Worm (Caenorhabditis elegans) whole organism, young adult: Measurements from ENCODE around the gene R10F2.5.

ENCODE experiments used
- C06A6.2 ChIP-seq: fragments of 200-800 bp; sonication (Bioruptor generic); conservative IDR thresholded peaks from 2 replicates; pipeline ENCODE4 v1.3.6; 2022; ENCODE audit warnings: missing genetic modification characterization, missing compliant biosample characterization
- F55B11.4 ChIP-seq: sonication (generic microtip); optimal IDR thresholded peaks from 2 replicates; lab custom pipeline; 2016; ENCODE audit warnings: missing compliant biosample characterization, missing genetic modification characterization, borderline replicate concordance; ENCODE audit not compliant: insufficient read depth
- K11D2.4 ChIP-seq: fragments of 200-800 bp; sonication (Bioruptor generic); IDR thresholded peaks from 2 replicates; pipeline ENCODE4 v1.3.6; 2022; ENCODE audit warnings: missing genetic modification reagents, missing genetic modification characterization, missing compliant biosample characterization
- Y53G8AR.9 ChIP-seq: fragments of 200-800 bp; sonication (Bioruptor generic); conservative IDR thresholded peaks from 2 replicates; pipeline ENCODE4 v1.3.6; 2022; ENCODE audit warnings: missing genetic modification reagents, missing genetic modification characterization, missing compliant biosample characterization
- Y79H2A.3 ChIP-seq: fragments of 200-800 bp; sonication (Bioruptor generic); conservative IDR thresholded peaks from 2 replicates; pipeline ENCODE4 v1.3.6; 2022; ENCODE audit warnings: missing genetic modification reagents, missing genetic modification characterization, missing compliant biosample characterization
- ZK185.1 ChIP-seq: sonication (generic microtip); optimal IDR thresholded peaks from 2 replicates; lab custom pipeline; 2016; ENCODE audit warnings: mild to moderate bottlenecking, missing genetic modification characterization, missing compliant biosample characterization; ENCODE audit not compliant: poor library complexity, severe bottlenecking
- attf-5 ChIP-seq: fragments of 200-800 bp; sonication (Bioruptor generic); optimal IDR thresholded peaks from 2 replicates; lab custom pipeline; 2018; ENCODE audit warnings: mild to moderate bottlenecking, missing genetic modification characterization, missing compliant biosample characterization
- bed-1 ChIP-seq: fragments of 200-800 bp; sonication (Bioruptor generic); IDR thresholded peaks from 2 replicates; pipeline ENCODE4 v1.3.6; 2022; ENCODE audit warnings: missing genetic modification reagents, missing genetic modification characterization, missing compliant biosample characterization
- ceh-27 ChIP-seq: fragments of 200-800 bp; sonication (Bioruptor generic); optimal IDR thresholded peaks from 2 replicates; lab custom pipeline; 2018; ENCODE audit warnings: mild to moderate bottlenecking, missing genetic modification characterization, moderate library complexity, missing compliant biosample characterization
- ceh-58 ChIP-seq: fragments of 200-800 bp; sonication (Bioruptor generic); IDR thresholded peaks from 2 replicates; pipeline ENCODE4 v1.3.6; 2022; ENCODE audit warnings: missing genetic modification characterization, missing compliant biosample characterization
- chd-7 ChIP-seq: sonication (generic microtip); optimal IDR thresholded peaks from 2 replicates; lab custom pipeline; 2016; ENCODE audit warnings: mild to moderate bottlenecking, missing genetic modification characterization, moderate library complexity, missing compliant biosample characterization
- die-1 ChIP-seq: sonication (generic microtip); optimal IDR thresholded peaks from 2 replicates; lab custom pipeline; 2016; ENCODE audit warnings: missing genotype, mild to moderate bottlenecking, missing genetic modification characterization, missing compliant biosample characterization
- dox-1 ChIP-seq: fragments of 200-800 bp; sonication (Bioruptor generic); IDR thresholded peaks from 2 replicates; pipeline ENCODE4 v1.3.6; 2022; ENCODE audit warnings: missing genetic modification reagents, missing genetic modification characterization, missing compliant biosample characterization
- dpl-1 ChIP-seq: fragments of 150-350 bp; optimal IDR thresholded peaks from 2 replicates; lab custom pipeline; 2014; ENCODE audit warnings: missing biosample characterization, missing genetic modification reagents, missing genetic modification characterization
- egl-18 ChIP-seq: fragments of 200-800 bp; sonication (Bioruptor generic); IDR thresholded peaks from 2 replicates; pipeline ENCODE4 v1.3.6; 2022; ENCODE audit warnings: missing genetic modification reagents, missing genetic modification characterization, missing compliant biosample characterization
- egrh-3 ChIP-seq: fragments of 200-800 bp; sonication (Bioruptor generic); IDR thresholded peaks from 2 replicates; pipeline ENCODE4 v1.3.6; 2022; ENCODE audit warnings: missing genetic modification reagents, missing genetic modification characterization, missing compliant biosample characterization
- fkh-3 ChIP-seq: sonication (generic microtip); optimal IDR thresholded peaks from 2 replicates; lab custom pipeline; 2016; ENCODE audit warnings: mild to moderate bottlenecking, missing genetic modification characterization, missing compliant biosample characterization
- hmg-1.2 ChIP-seq: fragments of 200-800 bp; sonication (Bioruptor generic); IDR thresholded peaks from 2 replicates; pipeline ENCODE4 v1.3.6; 2022; ENCODE audit warnings: missing genetic modification reagents, missing genetic modification characterization, missing compliant biosample characterization
- hsf-1 ChIP-seq: fragments of 200-800 bp; sonication (Bioruptor generic); IDR thresholded peaks from 2 replicates; pipeline ENCODE4 v1.3.6; 2022; ENCODE audit warnings: missing genetic modification reagents, missing genetic modification characterization, missing compliant biosample characterization
- lag-1 ChIP-seq: fragments of 200-800 bp; sonication (Bioruptor generic); IDR thresholded peaks from 2 replicates; pipeline ENCODE4 v1.3.6; 2022; ENCODE audit warnings: missing genetic modification reagents, missing genetic modification characterization, missing compliant biosample characterization
- let-607 ChIP-seq, 2 experiments: fragments of 200-800 bp in 1 of 2; sonication (Bioruptor generic) in 1 of 2; sonication (generic microtip) in 1 of 2; optimal IDR thresholded peaks; 2 replicates each; lab custom pipeline; 2016 to 2018; ENCODE audit warnings: mild to moderate bottlenecking in 2 of 2, missing compliant biosample characterization in 2 of 2, missing genetic modification characterization in 2 of 2, moderate library complexity in 2 of 2, missing genotype in 1 of 2
- lin-35 ChIP-seq, 3 experiments: fragments of 150-350 bp in 2 of 3; sonication (generic microtip) in 1 of 3; optimal IDR thresholded peaks; 2 replicates each; lab custom pipeline; 2014 to 2018; ENCODE audit warnings: missing biosample characterization in 3 of 3, missing genetic modification characterization in 3 of 3, missing genetic modification reagents in 3 of 3
- lin-40 ChIP-seq: sonication (generic microtip); optimal IDR thresholded peaks from 2 replicates; lab custom pipeline; 2016; ENCODE audit warnings: missing genetic modification characterization, mild to moderate bottlenecking, missing compliant biosample characterization, missing genotype, missing genetic modification reagents
- lsl-1 ChIP-seq: fragments of 200-800 bp; sonication (Bioruptor generic); optimal IDR thresholded peaks from 2 replicates; lab custom pipeline; 2018; ENCODE audit warnings: mild to moderate bottlenecking, missing genetic modification characterization, moderate library complexity, missing compliant biosample characterization
- madf-6 ChIP-seq: fragments of 200-800 bp; sonication (Bioruptor generic); IDR thresholded peaks from 2 replicates; pipeline ENCODE4 v1.3.6; 2022; ENCODE audit warnings: missing genetic modification reagents, missing genetic modification characterization, missing compliant biosample characterization
- madf-8 ChIP-seq: fragments of 200-800 bp; sonication (Bioruptor generic); conservative IDR thresholded peaks from 2 replicates; pipeline ENCODE4 v1.3.6; 2022; ENCODE audit warnings: missing genetic modification reagents, missing genetic modification characterization, missing compliant biosample characterization
- mxl-1 ChIP-seq: sonication (generic microtip); optimal IDR thresholded peaks from 2 replicates; lab custom pipeline; 2016; ENCODE audit warnings: missing genetic modification characterization, missing compliant biosample characterization
- nhr-120 ChIP-seq: fragments of 200-800 bp; sonication (Bioruptor generic); IDR thresholded peaks from 2 replicates; pipeline ENCODE4 v1.3.6; 2022; ENCODE audit warnings: missing genetic modification characterization, missing compliant biosample characterization
- pbrm-1 ChIP-seq: fragments of 200-800 bp; sonication (Bioruptor generic); IDR thresholded peaks from 2 replicates; pipeline ENCODE4 v1.3.6; 2022; ENCODE audit warnings: missing genetic modification reagents, missing genetic modification characterization, missing compliant biosample characterization
- snpc-4 ChIP-seq, 5 experiments: fragments of 150-350 bp in 1 of 5; sonication (generic microtip) in 4 of 5; optimal IDR thresholded peaks; 2 replicates each; lab custom pipeline; 2014 to 2018; ENCODE audit warnings: missing genetic modification characterization in 5 of 5, missing biosample characterization in 3 of 5, antibody characterized with exemption in 2 of 5, mild to moderate bottlenecking in 2 of 5, missing compliant biosample characterization in 2 of 5, missing genotype in 2 of 5, moderate library complexity in 2 of 5, missing genetic modification reagents in 1 of 5
- tbp1 ChIP-seq: fragments of 200-800 bp; sonication (Bioruptor generic); optimal IDR thresholded peaks from 2 replicates; lab custom pipeline; 2018; ENCODE audit warnings: mild to moderate bottlenecking, missing genetic modification characterization, missing compliant biosample characterization
- tbx-9 ChIP-seq: sonication (generic microtip); optimal IDR thresholded peaks from 2 replicates; lab custom pipeline; 2016; ENCODE audit warnings: borderline replicate concordance, missing genetic modification characterization, inconsistent platforms, missing compliant biosample characterization
- unc-62 ChIP-seq: fragments of 150-350 bp; optimal IDR thresholded peaks from 2 replicates; lab custom pipeline; 2014; ENCODE audit warnings: missing biosample characterization, missing genetic modification reagents, missing genetic modification characterization
- ztf-18 ChIP-seq: sonication (generic microtip); optimal IDR thresholded peaks from 2 replicates; lab custom pipeline; 2016; ENCODE audit warnings: missing genotype, mild to moderate bottlenecking, missing genetic modification characterization, missing compliant biosample characterization
- ztf-22 ChIP-seq: fragments of 200-800 bp; sonication (Bioruptor generic); optimal IDR thresholded peaks from 2 replicates; lab custom pipeline; 2018; ENCODE audit warnings: mild to moderate bottlenecking, missing genetic modification characterization, moderate library complexity, missing compliant biosample characterization
- ztf-28 ChIP-seq: fragments of 200-800 bp; sonication (Bioruptor generic); IDR thresholded peaks from 2 replicates; pipeline ENCODE4 v1.3.6; 2022; ENCODE audit warnings: missing genetic modification reagents, missing genetic modification characterization, missing compliant biosample characterization

R10F2.5 gene

DNA sequence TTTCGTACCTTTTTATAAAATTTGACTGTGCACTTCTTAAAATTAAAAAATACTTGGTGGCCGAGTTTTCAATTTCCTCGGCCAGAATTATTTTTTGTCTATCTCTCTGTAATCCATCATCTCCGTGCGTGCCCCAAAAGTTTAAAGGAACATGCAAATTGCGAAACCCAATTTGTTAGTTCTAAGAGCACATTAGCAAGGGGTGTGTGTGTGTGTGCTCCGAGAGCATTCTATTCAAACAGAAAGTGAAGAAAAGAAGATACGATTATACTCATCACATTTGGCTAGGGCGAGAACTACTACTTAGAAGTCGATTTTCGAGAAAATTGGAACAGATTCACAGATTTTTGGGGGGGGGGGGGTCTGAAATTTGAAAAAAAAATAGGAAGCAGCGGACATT lies 10.5 kb downstream of the R10F2.5 start:
- TF ChIP-seq C06A6.2 (GFP tag; lab: Robert Waterston, UW) = no peak
- no peak for TF ChIP-seq Y53G8AR.9
- no peak for TF ChIP-seq ceh-58 (GFP tag; lab: Robert Waterston, UW)
- TF ChIP-seq dpl-1 (GFP tag; lab: Kevin White, UChicago) = no peak
- no peak for TF ChIP-seq ztf-18

DNA sequence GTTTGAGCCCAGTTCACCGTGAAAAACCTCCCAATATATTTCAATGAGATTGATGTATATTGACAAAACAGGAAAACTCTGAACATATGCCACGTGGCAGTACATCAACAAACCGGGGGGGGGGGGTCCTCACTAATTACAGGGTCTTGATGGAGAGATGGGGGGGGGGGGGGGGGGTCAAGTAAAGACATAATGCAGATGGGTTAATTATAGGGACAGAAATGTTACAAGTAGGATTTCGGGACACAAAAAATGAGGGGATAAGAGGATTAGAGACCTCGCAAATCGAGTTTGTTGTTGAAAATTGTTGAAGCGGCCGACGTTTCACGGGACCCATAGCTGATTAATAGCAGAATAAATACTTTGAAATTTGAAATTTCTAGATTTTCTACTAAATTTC lies 11.6 kb downstream of the R10F2.5 start:
- TF ChIP-seq ceh-27 = no peak
- TF ChIP-seq madf-8 (GFP tag; lab: Robert Waterston, UW) = no peak
- TF ChIP-seq lsl-1 (GFP tag; lab: Kevin White, UChicago) = no peak
- TF ChIP-seq tbp1 (GFP tag; lab: Kevin White, UChicago) = no peak
- TF ChIP-seq ztf-22 (GFP tag; lab: Kevin White, UChicago) = no peak
- no peak for TF ChIP-seq F55B11.4 (tag; lab: Kevin White, UChicago)
- no peak for TF ChIP-seq die-1 (tag; lab: Kevin White, UChicago)
- TF ChIP-seq Y79H2A.3 (GFP tag; lab: Robert Waterston, UW) = no peak
- no peak for TF ChIP-seq ztf-28 (GFP tag; lab: Robert Waterston, UW)

DNA sequence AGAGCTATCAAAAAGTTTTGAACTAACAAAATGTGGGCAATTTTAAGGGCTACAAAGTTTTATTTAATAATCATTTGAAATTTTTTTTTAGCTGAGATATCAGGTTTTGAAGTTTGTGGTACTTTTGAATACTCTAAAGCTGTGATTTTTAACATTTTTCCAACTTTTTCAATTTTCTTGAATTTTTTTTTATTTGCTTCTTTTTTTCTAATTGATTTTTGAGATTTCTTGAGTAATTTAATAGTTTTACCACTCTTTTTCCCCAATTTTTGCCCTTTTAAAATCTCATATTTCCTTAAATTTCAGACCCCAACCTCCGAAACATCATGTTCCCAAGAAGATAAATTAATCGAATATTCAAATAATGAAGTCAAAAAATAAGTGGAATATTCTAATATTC lies 14.0 kb downstream of the R10F2.5 start, which contains the start of gene cdh-1:
cdh-1 (plus strand) TSS at position 301 of the 400 bp plus-strand sequence.
- TF ChIP-seq madf-6 (GFP tag; lab: Robert Waterston, UW) (no peak), ZK185.1 (no peak), hmg-1.2 (no peak), attf-5 (GFP tag; lab: Kevin White, UChicago) (no peak)
- TF ChIP-seq, all 124 proteins: peak for 0

DNA sequence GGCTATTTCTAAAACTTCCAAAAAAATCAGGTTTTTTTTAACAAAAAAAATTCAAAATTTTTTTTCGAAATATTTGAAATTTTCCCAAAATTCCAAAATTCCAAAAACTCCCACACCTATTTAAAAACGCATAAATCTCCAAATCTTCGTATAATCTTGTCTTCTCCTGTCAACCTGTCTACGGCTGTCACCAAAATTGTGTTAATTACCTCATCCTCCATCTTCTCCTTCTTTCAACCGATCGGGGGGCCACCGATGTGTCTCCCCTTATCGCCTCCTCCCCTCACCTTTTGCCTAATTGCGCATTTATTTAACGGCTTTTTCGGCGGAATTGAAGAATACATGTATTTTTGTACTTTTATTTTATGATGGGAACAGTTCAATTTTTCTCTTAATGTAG lies 15.7 kb downstream of the R10F2.5 start:
- TF ChIP-seq dox-1 = no peak
- TF ChIP-seq lag-1 (GFP tag; lab: Robert Waterston, UW) = no peak
- no peak for TF ChIP-seq pbrm-1 (GFP tag; lab: Robert Waterston, UW)
- no peak for TF ChIP-seq chd-7 (tag; lab: Kevin White, UChicago)
- TF ChIP-seq lin-35 (GFP tag; optimal IDR thresholded peaks at IDR 0.05; lab: Kevin White, UChicago) = no peak
- TF ChIP-seq nhr-120 = no peak
- TF ChIP-seq K11D2.4 (GFP tag; lab: Robert Waterston, UW) = no peak
- TF ChIP-seq lin-40 (tag; lab: Kevin White, UChicago) = no peak
- no peak for TF ChIP-seq egl-18
- no peak for TF ChIP-seq tbp1 (GFP tag; lab: Kevin White, UChicago)
- no peak for TF ChIP-seq snpc-4 (GFP tag; optimal IDR thresholded peaks at IDR 0.05; lab: Kevin White, UChicago)
- no peak for TF ChIP-seq snpc-4 (tag; optimal IDR thresholded peaks at IDR 0.05; lab: Kevin White, UChicago)
- TF ChIP-seq egrh-3 (GFP tag; lab: Robert Waterston, UW) = no peak
- TF ChIP-seq unc-62 (GFP tag; lab: Kevin White, UChicago) = no peak
- no peak for TF ChIP-seq bed-1 (GFP tag; lab: Robert Waterston, UW)
- no peak for TF ChIP-seq mxl-1 (tag; lab: Kevin White, UChicago)
- no peak for TF ChIP-seq tbx-9
- no peak for TF ChIP-seq let-607 (tag; optimal IDR thresholded peaks at IDR 0.05; lab: Kevin White, UChicago)
- TF ChIP-seq fkh-3 (tag; lab: Kevin White, UChicago) = no peak
- TF ChIP-seq hsf-1 = no peak
